Fruit fly (Drosophila melanogaster) whole organism, prepupa: ENCODE data around the gene Lrpprc2.

Experiments
- CG11294 ChIP-seq: fragments of 200-800 bp; sonication (Bioruptor generic); IDR thresholded peaks from 2 replicates; pipeline ENCODE4 v1.3.6; 2022; ENCODE audit warnings: missing biosample characterization, missing genetic modification characterization
- CG16779 ChIP-seq: fragments of 200-800 bp; sonication (Bioruptor generic); optimal IDR thresholded peaks from 3 replicates; lab custom pipeline; 2017; ENCODE audit warnings: missing biosample characterization, mild to moderate bottlenecking, missing genetic modification characterization
- CG3032 ChIP-seq: fragments of 200-800 bp; optimal IDR thresholded peaks from 2 replicates; lab custom pipeline; 2019; ENCODE audit warnings: missing biosample characterization, mild to moderate bottlenecking, missing genetic modification characterization, moderate library complexity
- CG9139 ChIP-seq: fragments of 200-800 bp; sonication (Bioruptor generic); optimal IDR thresholded peaks from 3 replicates; lab custom pipeline; 2017; ENCODE audit warnings: missing biosample characterization, mild to moderate bottlenecking, missing genetic modification characterization
- Eip78C ChIP-seq: fragments of 200-800 bp; sonication (Bioruptor generic); peaks from one replicate; lab custom pipeline; 2016; ENCODE audit warnings: missing biosample characterization, missing genetic modification characterization
- Ets21C ChIP-seq: fragments of 200-800 bp; sonication (Bioruptor generic); optimal IDR thresholded peaks from 3 replicates; lab custom pipeline; 2016; ENCODE audit warnings: missing biosample characterization, missing genetic modification characterization
- Hr38 ChIP-seq: sonication (Bioruptor generic); optimal IDR thresholded peaks from 2 replicates; lab custom pipeline; 2016; ENCODE audit warnings: missing biosample characterization, missing genetic modification characterization
- OdsH ChIP-seq: fragments of 200-800 bp; sonication (Bioruptor generic); optimal IDR thresholded peaks from 3 replicates; lab custom pipeline; 2016; ENCODE audit warnings: missing biosample characterization, missing genetic modification characterization
- acj6 ChIP-seq: fragments of 200-800 bp; sonication (Bioruptor generic); optimal IDR thresholded peaks from 3 replicates; lab custom pipeline; 2016; ENCODE audit warnings: missing biosample characterization, missing genetic modification characterization
- esn ChIP-seq: fragments of 200-800 bp; sonication (Bioruptor generic); optimal IDR thresholded peaks from 2 replicates; lab custom pipeline; 2016; ENCODE audit warnings: missing biosample characterization, mild to moderate bottlenecking, missing genetic modification characterization, moderate library complexity
- lz ChIP-seq: fragments of 200-800 bp; sonication (Bioruptor generic); optimal IDR thresholded peaks from 3 replicates; lab custom pipeline; 2016; ENCODE audit warnings: missing biosample characterization, missing genetic modification characterization

- no peak for TF ChIP-seq CG3032
- no peak for TF ChIP-seq CG11294 (GFP tag; lab: Robert Waterston, UW)
- no peak for TF ChIP-seq Hr38 (GFP tag; lab: Kevin White, UChicago)
- TF ChIP-seq CG9139: no peak
- TF ChIP-seq CG16779 (tag; lab: Kevin White, UChicago): no peak
- TF ChIP-seq Eip78C (GFP tag; lab: Kevin White, UChicago): no peak
- TF ChIP-seq acj6 (GFP tag; lab: Kevin White, UChicago): no peak
- TF ChIP-seq lz: peak; percentile 8
- no peak for TF ChIP-seq OdsH
- TF ChIP-seq Ets21C: no peak
- peak; percentile 14 for TF ChIP-seq esn
Measured at dm6 chrX:1476848-1477247, 16.4 kb upstream of the Lrpprc2 start, which contains the start of the genes Rab27 and mei-38.
